Worm (Caenorhabditis elegans): ENCODE results near the gene F44E5.5.

The F44E5.5 gene

DNA sequence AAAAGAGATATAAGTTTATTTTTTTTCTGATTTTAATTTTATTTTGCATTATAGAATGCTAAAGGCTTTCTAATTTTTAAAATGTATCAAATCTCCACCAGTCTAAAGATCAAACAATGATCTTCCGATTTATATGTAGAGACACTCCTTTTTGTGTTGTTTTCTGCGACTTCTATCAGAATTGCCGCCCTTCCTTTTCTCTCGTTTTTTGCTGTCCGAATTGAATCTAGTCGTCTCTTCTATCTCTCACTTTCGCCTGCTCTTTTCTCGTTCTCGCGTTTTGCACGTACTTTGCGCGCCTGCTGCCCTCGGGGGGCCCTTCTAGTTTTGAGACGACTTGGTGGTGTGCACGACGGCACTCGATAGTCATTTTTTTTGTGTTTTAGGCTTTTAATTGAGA lies 35.1 kb upstream of the F44E5.5 start (continued):
- TF ChIP-seq jun-1 (tag; optimal IDR thresholded peaks at IDR 0.05), result no peak
- TF ChIP-seq F16B12.6 (tag; optimal IDR thresholded peaks at IDR 0.05), result no peak
- TF ChIP-seq Y116A8C.19 (tag; optimal IDR thresholded peaks at IDR 0.05; ENCODE audit: borderline replicate concordance), result no peak
- peak in 2 of 3 experiments; percentile 4 to 41 for TF ChIP-seq dpl-1 (GFP tag; optimal IDR thresholded peaks at IDR 0.05)
- TF ChIP-seq C34B4.2 (tag; optimal IDR thresholded peaks at IDR 0.05), result no peak
- no peak for TF ChIP-seq mab-9 (GFP tag; IDR thresholded peaks at IDR 0.05)
- no peak for TF ChIP-seq sptf-1 (tag; optimal IDR thresholded peaks at IDR 0.05)
- no peak for TF ChIP-seq nhr-84 (tag; optimal IDR thresholded peaks at IDR 0.05)
- TF ChIP-seq nhr-71 (tag; optimal IDR thresholded peaks at IDR 0.05), result peak; percentile 72
- no peak for TF ChIP-seq ztf-4 (tag; optimal IDR thresholded peaks at IDR 0.05)
- no peak for TF ChIP-seq nhr-11 (tag; optimal IDR thresholded peaks at IDR 0.05)
- no peak for TF ChIP-seq unc-98 (GFP tag; IDR thresholded peaks at IDR 0.05)
- TF ChIP-seq nhr-20 (tag; optimal IDR thresholded peaks at IDR 0.05), result peak; percentile 77
- no peak for TF ChIP-seq hlh-4 (tag; optimal IDR thresholded peaks at IDR 0.05)
- no peak for TF ChIP-seq grh-1 (GFP tag; IDR thresholded peaks at IDR 0.05)
- peak; percentile 43 for TF ChIP-seq tbx-2 (tag; optimal IDR thresholded peaks at IDR 0.05)
- TF ChIP-seq nhr-90 (tag; optimal IDR thresholded peaks at IDR 0.05; ENCODE audit: poor library complexity), result no peak
- no peak for TF ChIP-seq ets-5 (GFP tag; IDR thresholded peaks at IDR 0.05)
- no peak for TF ChIP-seq pax-3 (tag; optimal IDR thresholded peaks at IDR 0.05)
- peak; percentile 38 for TF ChIP-seq dsc-1 (tag; optimal IDR thresholded peaks at IDR 0.05)
- TF ChIP-seq egl-13 (tag; optimal IDR thresholded peaks at IDR 0.05), result peak; percentile 3
- TF ChIP-seq nhr-19 (GFP tag; conservative IDR thresholded peaks at IDR 0.05), result peak; percentile 61
- no peak for TF ChIP-seq elt-2 (tag; optimal IDR thresholded peaks at IDR 0.05)
- no peak for TF ChIP-seq ceh-63 (GFP tag; optimal IDR thresholded peaks at IDR 0.05)
- no peak for TF ChIP-seq mdl-1 (tag; optimal IDR thresholded peaks at IDR 0.05)
- TF ChIP-seq pag-3 (tag; optimal IDR thresholded peaks at IDR 0.05; ENCODE audit: borderline replicate concordance, insufficient read depth), result no peak
- no peak for TF ChIP-seq aha-1 (tag; optimal IDR thresholded peaks at IDR 0.05)
- no peak for TF ChIP-seq efl-3 (GFP tag; optimal IDR thresholded peaks at IDR 0.05)
- no peak for TF ChIP-seq zip-4 (GFP tag; optimal IDR thresholded peaks at IDR 0.05)
- TF ChIP-seq nhr-237 (tag; optimal IDR thresholded peaks at IDR 0.05), result no peak
- no peak for TF ChIP-seq pqm-1 (tag; optimal IDR thresholded peaks at IDR 0.05)
- TF ChIP-seq ceh-90 (tag; optimal IDR thresholded peaks at IDR 0.05), result no peak
- peak; percentile 23 to 44 for TF ChIP-seq lsy-2 (tag; optimal IDR thresholded peaks at IDR 0.05)
- no peak for TF ChIP-seq unc-86 (tag; optimal IDR thresholded peaks at IDR 0.05)
- TF ChIP-seq skn-1 (tag; optimal IDR thresholded peaks at IDR 0.05), result peak; percentile 14
- TF ChIP-seq snpc-4 (tag; optimal IDR thresholded peaks at IDR 0.05), result no peak
- no peak for TF ChIP-seq sup-37 (GFP tag; optimal IDR thresholded peaks at IDR 0.05)
- TF ChIP-seq efl-1 (optimal IDR thresholded peaks at IDR 0.05), result peak; percentile 27 to 38
- TF ChIP-seq efl-1 (GFP tag; optimal IDR thresholded peaks at IDR 0.05 in 1 of 2), result peak in 1 of 2 experiments; percentile 43
- TF ChIP-seq unc-130 (tag; optimal IDR thresholded peaks at IDR 0.05), result no peak
- TF ChIP-seq hlh-17 (GFP tag; optimal IDR thresholded peaks at IDR 0.05; ENCODE audit: borderline replicate concordance), result no peak
- peak; percentile 51 for TF ChIP-seq swsn-7 (tag; optimal IDR thresholded peaks at IDR 0.05)
- TF ChIP-seq snu-23 (GFP tag; optimal IDR thresholded peaks at IDR 0.05), result peak; percentile 79
- no peak for TF ChIP-seq nhr-77 (tag; optimal IDR thresholded peaks at IDR 0.05)
- TF ChIP-seq lin-14 (GFP tag; optimal IDR thresholded peaks at IDR 0.05), result peak; percentile 89
- TF ChIP-seq C04F5.9 (tag; optimal IDR thresholded peaks at IDR 0.05), result no peak

All from whole organism, L1 larva.